Fruit fly (Drosophila melanogaster) whole organism, prepupa: ENCODE data around the gene CG7029.

Source experiments
- Blimp-1 ChIP-seq: fragments of 200-800 bp; sonication (Bioruptor generic); optimal IDR thresholded peaks from 3 replicates; lab custom pipeline; 2017; ENCODE audit warnings: missing biosample characterization, missing genetic modification characterization, mild to moderate bottlenecking, moderate library complexity, missing genetic modification reagents
- CG10669 ChIP-seq: fragments of 200-800 bp; sonication (Bioruptor generic); optimal IDR thresholded peaks from 3 replicates; lab custom pipeline; 2018; ENCODE audit warnings: missing biosample characterization, mild to moderate bottlenecking, missing genetic modification characterization, moderate library complexity
- CG11294 ChIP-seq: fragments of 200-800 bp; sonication (Bioruptor generic); IDR thresholded peaks from 2 replicates; pipeline ENCODE4 v1.3.6; 2022; ENCODE audit warnings: missing biosample characterization, missing genetic modification characterization
- CG11762 ChIP-seq: fragments of 200-800 bp; sonication (Bioruptor generic); optimal IDR thresholded peaks from 3 replicates; lab custom pipeline; 2016; ENCODE audit warnings: missing biosample characterization, missing genetic modification characterization; ENCODE audit not compliant: insufficient read depth
- CG11902 ChIP-seq: fragments of 200-800 bp; sonication (Bioruptor generic); optimal IDR thresholded peaks from 3 replicates; lab custom pipeline; 2016; ENCODE audit warnings: missing biosample characterization, missing genetic modification characterization
- CG1621 ChIP-seq: fragments of 200-800 bp; sonication (Bioruptor generic); optimal IDR thresholded peaks from 3 replicates; lab custom pipeline; 2018; ENCODE audit warnings: missing biosample characterization, mild to moderate bottlenecking, missing genetic modification characterization
- CG16779 ChIP-seq: fragments of 200-800 bp; sonication (Bioruptor generic); optimal IDR thresholded peaks from 3 replicates; lab custom pipeline; 2017; ENCODE audit warnings: missing biosample characterization, mild to moderate bottlenecking, missing genetic modification characterization
- CG3032 ChIP-seq: fragments of 200-800 bp; optimal IDR thresholded peaks from 2 replicates; lab custom pipeline; 2019; ENCODE audit warnings: missing biosample characterization, mild to moderate bottlenecking, missing genetic modification characterization, moderate library complexity
- CG31627 ChIP-seq: fragments of 200-800 bp; sonication (Bioruptor generic); optimal IDR thresholded peaks from 3 replicates; lab custom pipeline; 2016; ENCODE audit warnings: missing biosample characterization, missing genetic modification characterization
- CG3919 ChIP-seq: fragments of 200-800 bp; sonication (Bioruptor generic); optimal IDR thresholded peaks from 3 replicates; lab custom pipeline; 2016; ENCODE audit warnings: missing biosample characterization, missing genetic modification characterization
- CG4318 ChIP-seq: fragments of 200-800 bp; sonication (Bioruptor generic); optimal IDR thresholded peaks from 3 replicates; lab custom pipeline; 2017; ENCODE audit warnings: missing biosample characterization, mild to moderate bottlenecking, missing genetic modification characterization
- CG6792 ChIP-seq: fragments of 200-800 bp; sonication (Bioruptor generic); optimal IDR thresholded peaks from 3 replicates; lab custom pipeline; 2016; ENCODE audit warnings: missing biosample characterization, missing genetic modification characterization
- CG6854 ChIP-seq: fragments of 200-800 bp; sonication (Bioruptor generic); optimal IDR thresholded peaks from 2 replicates; lab custom pipeline; 2017; ENCODE audit warnings: missing biosample characterization, mild to moderate bottlenecking, missing genetic modification characterization
- CG7368 ChIP-seq: fragments of 200-800 bp; sonication (Bioruptor generic); optimal IDR thresholded peaks from 3 replicates; lab custom pipeline; 2016; ENCODE audit warnings: missing biosample characterization, missing genetic modification characterization
- CG8119 ChIP-seq: fragments of 200-800 bp; sonication (Bioruptor generic); IDR thresholded peaks from 3 replicates; pipeline ENCODE4 v1.3.6; 2022; ENCODE audit warnings: missing biosample characterization, missing genetic modification characterization
- CG8319 ChIP-seq: fragments of 200-800 bp; sonication (Bioruptor generic); optimal IDR thresholded peaks from 3 replicates; lab custom pipeline; 2016; ENCODE audit warnings: missing biosample characterization, missing genetic modification characterization
- CG8632 ChIP-seq: fragments of 200-800 bp; sonication (Bioruptor generic); optimal IDR thresholded peaks from 3 replicates; lab custom pipeline; 2016; ENCODE audit warnings: missing biosample characterization, missing genetic modification characterization
- CG9139 ChIP-seq: fragments of 200-800 bp; sonication (Bioruptor generic); optimal IDR thresholded peaks from 3 replicates; lab custom pipeline; 2017; ENCODE audit warnings: missing biosample characterization, mild to moderate bottlenecking, missing genetic modification characterization
- Eip75B ChIP-seq: fragments of 200-800 bp; sonication (Bioruptor generic); optimal IDR thresholded peaks from 3 replicates; lab custom pipeline; 2016; ENCODE audit warnings: missing biosample characterization, missing genetic modification characterization
- Eip78C ChIP-seq: fragments of 200-800 bp; sonication (Bioruptor generic); peaks from one replicate; lab custom pipeline; 2016; ENCODE audit warnings: missing biosample characterization, missing genetic modification characterization
- Eip93F ChIP-seq: fragments of 200-800 bp; sonication (Bioruptor generic); optimal IDR thresholded peaks from 2 replicates; lab custom pipeline; 2016; ENCODE audit warnings: missing biosample characterization, mild to moderate bottlenecking, missing genetic modification characterization
- Ets21C ChIP-seq: fragments of 200-800 bp; sonication (Bioruptor generic); optimal IDR thresholded peaks from 3 replicates; lab custom pipeline; 2016; ENCODE audit warnings: missing biosample characterization, missing genetic modification characterization
- Ets96B ChIP-seq: fragments of 200-800 bp; optimal IDR thresholded peaks from 2 replicates; lab custom pipeline; 2019; ENCODE audit warnings: missing biosample characterization, mild to moderate bottlenecking, missing genetic modification characterization, moderate library complexity
- Gug ChIP-seq: fragments of 200-800 bp; sonication (Bioruptor generic); IDR thresholded peaks from 2 replicates; pipeline ENCODE4 v1.3.6; 2022; ENCODE audit warnings: missing biosample characterization, missing genetic modification characterization
- Hr38 ChIP-seq: sonication (Bioruptor generic); optimal IDR thresholded peaks from 2 replicates; lab custom pipeline; 2016; ENCODE audit warnings: missing biosample characterization, missing genetic modification characterization
- Hr4 ChIP-seq: fragments of 200-800 bp; sonication (Bioruptor generic); optimal IDR thresholded peaks from 3 replicates; lab custom pipeline; 2016; ENCODE audit warnings: missing biosample characterization, missing genetic modification characterization
- Lpt ChIP-seq: fragments of 200-800 bp; sonication (Bioruptor generic); optimal IDR thresholded peaks from 3 replicates; lab custom pipeline; 2016; ENCODE audit warnings: missing biosample characterization, missing genetic modification characterization
- Met ChIP-seq: fragments of 200-800 bp; sonication (Bioruptor generic); optimal IDR thresholded peaks from 3 replicates; lab custom pipeline; 2016; ENCODE audit warnings: missing biosample characterization, missing genetic modification characterization
- OdsH ChIP-seq: fragments of 200-800 bp; sonication (Bioruptor generic); optimal IDR thresholded peaks from 3 replicates; lab custom pipeline; 2016; ENCODE audit warnings: missing biosample characterization, missing genetic modification characterization
- Smox ChIP-seq: fragments of 200-800 bp; sonication (Bioruptor generic); optimal IDR thresholded peaks from 3 replicates; lab custom pipeline; 2016; ENCODE audit warnings: missing biosample characterization, missing genetic modification characterization
- Sox102F ChIP-seq: fragments of 200-800 bp; sonication (Bioruptor generic); optimal IDR thresholded peaks from 2 replicates; lab custom pipeline; 2016; ENCODE audit warnings: missing biosample characterization, mild to moderate bottlenecking, missing genetic modification characterization
- Sox14 ChIP-seq: fragments of 200-800 bp; sonication (Bioruptor generic); optimal IDR thresholded peaks from 3 replicates; lab custom pipeline; 2016; ENCODE audit warnings: missing biosample characterization, missing genetic modification characterization
- Sox15 ChIP-seq: fragments of 200-800 bp; sonication (Bioruptor generic); optimal IDR thresholded peaks from 3 replicates; lab custom pipeline; 2016; ENCODE audit warnings: missing biosample characterization, missing genetic modification characterization
- achi ChIP-seq: fragments of 200-800 bp; sonication (Bioruptor generic); optimal IDR thresholded peaks from 3 replicates; lab custom pipeline; 2016; ENCODE audit warnings: missing biosample characterization, missing genetic modification characterization
- acj6 ChIP-seq: fragments of 200-800 bp; sonication (Bioruptor generic); optimal IDR thresholded peaks from 3 replicates; lab custom pipeline; 2016; ENCODE audit warnings: missing biosample characterization, missing genetic modification characterization
- cyc ChIP-seq: fragments of 200-800 bp; sonication (Bioruptor generic); optimal IDR thresholded peaks from 3 replicates; lab custom pipeline; 2016; ENCODE audit warnings: missing biosample characterization, missing genetic modification characterization
- dac ChIP-seq: fragments of 200-800 bp; sonication (Bioruptor generic); optimal IDR thresholded peaks from 2 replicates; lab custom pipeline; 2017; ENCODE audit warnings: missing biosample characterization, mild to moderate bottlenecking, missing genetic modification characterization
- dsx ChIP-seq: fragments of 200-800 bp; optimal IDR thresholded peaks from 3 replicates; lab custom pipeline; 2019; ENCODE audit warnings: missing biosample characterization, mild to moderate bottlenecking, missing genetic modification characterization, moderate library complexity; ENCODE audit not compliant: poor library complexity, severe bottlenecking
- eg ChIP-seq: fragments of 200-800 bp; sonication (Bioruptor generic); IDR thresholded peaks from 3 replicates; pipeline ENCODE4 v1.3.6; 2022; ENCODE audit warnings: missing biosample characterization, missing genetic modification characterization
- esn ChIP-seq: fragments of 200-800 bp; sonication (Bioruptor generic); optimal IDR thresholded peaks from 2 replicates; lab custom pipeline; 2016; ENCODE audit warnings: missing biosample characterization, mild to moderate bottlenecking, missing genetic modification characterization, moderate library complexity
- lz ChIP-seq: fragments of 200-800 bp; sonication (Bioruptor generic); optimal IDR thresholded peaks from 3 replicates; lab custom pipeline; 2016; ENCODE audit warnings: missing biosample characterization, missing genetic modification characterization
- pdm3 ChIP-seq: fragments of 200-800 bp; sonication (Bioruptor generic); optimal IDR thresholded peaks from 3 replicates; lab custom pipeline; 2016; ENCODE audit warnings: missing biosample characterization, missing genetic modification characterization
- salr ChIP-seq, 2 experiments: fragments of 200-800 bp; sonication (Bioruptor generic); optimal IDR thresholded peaks; 3 replicates each; lab custom pipeline; 2016 to 2018; ENCODE audit warnings: missing biosample characterization in 2 of 2, missing genetic modification characterization in 2 of 2, mild to moderate bottlenecking in 1 of 2
- spab ChIP-seq: fragments of 200-800 bp; sonication (Bioruptor generic); optimal IDR thresholded peaks from 2 replicates; lab custom pipeline; 2017; ENCODE audit warnings: missing biosample characterization, mild to moderate bottlenecking, missing genetic modification characterization, missing genetic modification reagents
- ss ChIP-seq, 2 experiments: fragments of 200-800 bp; sonication (Bioruptor generic); optimal IDR thresholded peaks; 2 replicates in 1 of 2; 3 replicates in 1 of 2; lab custom pipeline; 2017 to 2018; ENCODE audit warnings: mild to moderate bottlenecking in 2 of 2, missing biosample characterization in 2 of 2, missing genetic modification characterization in 2 of 2, moderate library complexity in 1 of 2
- svp ChIP-seq: fragments of 200-800 bp; sonication (Bioruptor generic); peaks from one replicate; lab custom pipeline; 2016; ENCODE audit warnings: missing biosample characterization, missing genetic modification characterization
- topi ChIP-seq: fragments of 200-800 bp; sonication (Bioruptor generic); optimal IDR thresholded peaks from 3 replicates; lab custom pipeline; 2016; ENCODE audit warnings: missing biosample characterization, missing genetic modification characterization
- vri ChIP-seq: fragments of 200-800 bp; sonication (Bioruptor generic); optimal IDR thresholded peaks from 3 replicates; lab custom pipeline; 2016; ENCODE audit warnings: missing biosample characterization, mild to moderate bottlenecking, missing genetic modification characterization

The CG7029 gene

DNA sequence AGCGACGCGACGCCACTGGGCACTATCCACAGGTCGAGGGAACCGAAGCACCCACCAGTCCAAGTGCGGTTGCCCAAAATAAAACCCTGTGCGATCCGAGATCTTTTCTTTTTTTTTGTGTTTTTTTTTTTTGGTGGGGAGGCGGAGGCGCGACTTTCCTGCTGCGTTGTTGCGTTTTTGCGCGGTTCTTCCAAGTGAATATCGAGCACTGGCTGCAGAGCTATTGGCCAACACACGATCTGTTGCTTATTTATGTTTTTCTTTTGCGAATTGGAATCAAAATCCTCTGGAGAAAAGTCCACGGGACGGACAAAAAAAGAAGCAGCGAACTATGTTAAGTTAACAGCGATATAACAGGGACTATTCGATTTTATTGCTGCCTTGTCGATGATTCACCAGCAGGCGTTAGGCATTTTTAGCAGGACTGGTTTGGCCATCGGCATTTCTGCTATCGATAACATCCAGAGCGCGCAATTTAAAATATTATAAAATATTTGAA lies 29.8 kb upstream of the CG7029 start, which contains the start of gene wge (continued):
- TF ChIP-seq Ets21C (GFP tag; lab: Kevin White, UChicago) (no peak), Sox14 (GFP tag; lab: Kevin White, UChicago) (peak; percentile 32), salr (GFP tag; optimal IDR thresholded peaks at IDR 0.05; lab: Kevin White, UChicago) (peak; percentile 44 to 85)

dm6 chr3R:22724149-22724973 lies 26.3 kb upstream of the CG7029 start, which contains the start of gene Irp-1A:
TSS of gene Irp-1A (minus strand) at chr3R:22724587.
- TF ChIP-seq CG31627 (GFP tag; lab: Kevin White, UChicago) (peak; percentile 32), CG1621 (tag; lab: Kevin White, UChicago) (no peak), achi (GFP tag; lab: Kevin White, UChicago) (peak; percentile 52), ss (GFP tag; optimal IDR thresholded peaks at IDR 0.05; lab: Kevin White, UChicago) (peak in 1 of 2 experiments; percentile 44), spab (GFP tag; lab: Kevin White, UChicago) (no peak), CG4318 (GFP tag; lab: Kevin White, UChicago) (no peak), Sox102F (peak; percentile 52), CG11902 (no peak), topi (peak; percentile 47), lz (GFP tag; lab: Kevin White, UChicago) (peak; percentile 47), vri (GFP tag; lab: Kevin White, UChicago) (peak; percentile 54), Ets96B (tag; lab: Kevin White, UChicago) (peak; percentile 80), Eip93F (peak; percentile 10), Lpt (GFP tag; lab: Kevin White, UChicago) (peak; percentile 54), Hr4 (GFP tag; lab: Kevin White, UChicago) (peak; percentile 54), Eip75B (GFP tag; lab: Kevin White, UChicago) (peak; percentile 46), svp (GFP tag; lab: Kevin White, UChicago) (peak; percentile 97), dsx (peak; percentile 78), CG10669 (GFP tag; lab: Kevin White, UChicago) (peak; percentile 46), Smox (GFP tag; lab: Kevin White, UChicago) (peak; percentile 62), CG11762 (GFP tag; lab: Kevin White, UChicago) (peak; percentile 47), Sox15 (peak; percentile 1), CG6792 (GFP tag; lab: Kevin White, UChicago) (peak; percentile 50), Gug (GFP tag; lab: Robert Waterston, UW) (peak; percentile 66), CG9139 (peak; percentile 18), CG3032 (tag; lab: Kevin White, UChicago) (peak; percentile 78), Blimp-1 (GFP tag; lab: Kevin White, UChicago) (no peak), CG8632 (GFP tag; lab: Kevin White, UChicago) (peak; percentile 45), CG8119 (peak; percentile 80), CG6854 (GFP tag; lab: Kevin White, UChicago) (no peak), CG8319 (GFP tag; lab: Kevin White, UChicago) (peak; percentile 2), eg (GFP tag; lab: Robert Waterston, UW) (peak; percentile 84; the same call in 2 of the 3 replicates), OdsH (GFP tag; lab: Kevin White, UChicago) (peak; percentile 71), acj6 (GFP tag; lab: Kevin White, UChicago) (peak; percentile 51), CG3919 (GFP tag; lab: Kevin White, UChicago) (peak; percentile 68), Eip78C (GFP tag; lab: Kevin White, UChicago) (peak; percentile 89), pdm3 (GFP tag; lab: Kevin White, UChicago) (peak; percentile 38), Hr38 (GFP tag; lab: Kevin White, UChicago) (no peak), esn (GFP tag; lab: Kevin White, UChicago) (peak; percentile 73), CG11294 (GFP tag; lab: Robert Waterston, UW) (peak; percentile 22; the same call in 1 of the 2 replicates), dac (GFP tag; lab: Kevin White, UChicago) (no peak), cyc (GFP tag; lab: Kevin White, UChicago) (peak; percentile 34), CG16779 (tag; lab: Kevin White, UChicago) (no peak), CG7368 (GFP tag; lab: Kevin White, UChicago) (peak; percentile 49), Met (GFP tag; lab: Kevin White, UChicago) (peak; percentile 46), Sox14 (GFP tag; lab: Kevin White, UChicago) (peak; percentile 46)
